Fruit fly (Drosophila melanogaster): ENCODE measurements around the gene Odj.

DNA sequence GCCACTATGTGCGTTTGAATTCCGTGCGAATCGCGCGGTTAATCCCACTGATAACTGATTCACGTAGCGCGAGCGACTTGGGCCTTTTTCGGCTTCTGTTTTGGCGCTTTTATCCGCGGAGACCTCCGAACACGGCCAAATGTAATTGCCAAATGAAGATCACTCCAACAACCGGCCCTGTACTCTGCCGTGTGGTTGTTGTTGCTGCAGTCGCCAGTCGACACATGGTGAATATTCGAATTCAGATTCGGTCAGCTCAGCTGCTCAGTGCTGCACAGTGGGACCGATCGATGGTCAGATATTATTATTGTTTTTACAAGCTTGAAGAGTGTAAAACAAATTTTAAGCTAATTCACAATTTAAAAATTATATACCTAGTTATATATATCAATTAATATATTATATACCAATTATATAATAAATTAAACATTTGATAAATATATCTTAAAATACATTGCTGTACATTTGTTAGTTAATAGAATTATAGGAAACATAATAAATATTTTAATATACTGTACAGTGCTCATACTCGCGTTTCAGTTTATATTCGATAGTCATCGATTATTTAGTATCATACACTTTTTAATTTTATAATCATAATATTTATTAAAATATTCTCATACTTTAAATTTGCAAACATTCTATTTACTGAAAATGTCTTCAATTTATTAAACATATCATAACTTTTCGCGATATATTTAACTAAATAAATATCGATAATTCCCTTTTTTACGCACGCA, 14.5 kb downstream of the Odj start, which contains the start of gene CG43102:
- TF ChIP-seq sr (GFP tag; IDR thresholded peaks at IDR 0.05) (0 out of 3 replicates have a peak, but pooled peaks have one; percentile 39), cg (GFP tag; optimal IDR thresholded peaks at IDR 0.05) (no peak), sim (GFP tag; IDR thresholded peaks at IDR 0.05) (no peak), CG2712 (tag; optimal IDR thresholded peaks at IDR 0.05) (peak; percentile 77), Doc3 (GFP tag; IDR thresholded peaks at IDR 0.05; ENCODE audit: partially characterized antibody) (peak; percentile 83), dysf (GFP tag; IDR thresholded peaks at IDR 0.05) (peak; percentile 72; the same call in 2 of the 3 replicates), D (optimal IDR thresholded peaks at IDR 0.05) (no peak), D (GFP tag; optimal IDR thresholded peaks at IDR 0.05) (peak; percentile 15), Awh (GFP tag; IDR thresholded peaks at IDR 0.05) (peak; percentile 73), C15 (GFP tag; IDR thresholded peaks at IDR 0.05) (0 out of 3 replicates have a peak, but pooled peaks have one; percentile 42)
